Fruit fly (Drosophila melanogaster): ENCODE data around the gene CG32486.

Gene CG32486

dm6 chr3L:3070274-3071204 lies at the start of gene CG32486, which contains the start of gene PAN3 (continued):
- peak; percentile 39 for TF ChIP-seq sd (tag; optimal IDR thresholded peaks at IDR 0.05)
- TF ChIP-seq cg (GFP tag; optimal IDR thresholded peaks at IDR 0.05), result peak; percentile 88
- no peak for TF ChIP-seq z (GFP tag; IDR thresholded peaks at IDR 0.05)
- no peak for TF ChIP-seq CG10462 (GFP tag; optimal IDR thresholded peaks at IDR 0.05)
- no peak for TF ChIP-seq Sox100B (GFP tag; optimal IDR thresholded peaks at IDR 0.05)
- TF ChIP-seq CG9932 (GFP tag; IDR thresholded peaks at IDR 0.05), result peak; percentile 54
- TF ChIP-seq sob (GFP tag; IDR thresholded peaks at IDR 0.05), result peak; percentile 56
- TF ChIP-seq caup (GFP tag; optimal IDR thresholded peaks at IDR 0.05; ENCODE audit: severe bottlenecking), result peak; percentile 75
- TF ChIP-seq gfzf (GFP tag; optimal IDR thresholded peaks at IDR 0.05), result peak; percentile 90
- TF ChIP-seq MESR4 (GFP tag; optimal IDR thresholded peaks at IDR 0.05), result peak; percentile 44
- TF ChIP-seq Dbx (GFP tag; IDR thresholded peaks at IDR 0.05), result peak; percentile 65; the same call in 2 of the 3 replicates
- TF ChIP-seq HmgD (GFP tag; optimal IDR thresholded peaks at IDR 0.05), result peak; percentile 35
- peak; percentile 25 for TF ChIP-seq CG6765 (GFP tag; optimal IDR thresholded peaks at IDR 0.05)
- peak; percentile 64 for TF ChIP-seq sqz (GFP tag; optimal IDR thresholded peaks at IDR 0.05)
- peak; percentile 96 for TF ChIP-seq aop (GFP tag; IDR thresholded peaks at IDR 0.05)
- peak; percentile 20; the same call in 1 of the 2 replicates for TF ChIP-seq sisA (GFP tag; IDR thresholded peaks at IDR 0.05)
- TF ChIP-seq Fer3 (tag; optimal IDR thresholded peaks at IDR 0.05), result peak; percentile 48
- TF ChIP-seq CG8388 (GFP tag; optimal IDR thresholded peaks at IDR 0.05), result peak; percentile 16
- peak; percentile 31 for TF ChIP-seq CG12942 (GFP tag; optimal IDR thresholded peaks at IDR 0.05)
- TF ChIP-seq Lhr (GFP tag; optimal IDR thresholded peaks at IDR 0.05), result peak; percentile 94
- peak; percentile 69 for TF ChIP-seq Side (GFP tag; optimal IDR thresholded peaks at IDR 0.05)
- peak; percentile 52 for TF ChIP-seq zen (tag; optimal IDR thresholded peaks at IDR 0.05)
- TF ChIP-seq CG33557 (GFP tag; optimal IDR thresholded peaks at IDR 0.05), result peak; percentile 4
- TF ChIP-seq CG15073 (GFP tag; optimal IDR thresholded peaks at IDR 0.05), result no peak
- TF ChIP-seq pnt (GFP tag; optimal IDR thresholded peaks at IDR 0.05), result no peak
- TF ChIP-seq ewg (GFP tag; optimal IDR thresholded peaks at IDR 0.05), result peak; percentile 26
- TF ChIP-seq gcm2 (GFP tag; optimal IDR thresholded peaks at IDR 0.05), result no peak
- peak; percentile 47 for TF ChIP-seq lbe (GFP tag; optimal IDR thresholded peaks at IDR 0.05)
- TF ChIP-seq CG2199 (GFP tag; IDR thresholded peaks at IDR 0.05), result 0 out of 3 replicates have a peak, but pooled peaks have one; percentile 42
- no peak for TF ChIP-seq CTCF (GFP tag; optimal IDR thresholded peaks at IDR 0.05)
- TF ChIP-seq CG3995 (GFP tag; optimal IDR thresholded peaks at IDR 0.05), result peak; percentile 62
- TF ChIP-seq BtbVII (GFP tag; optimal IDR thresholded peaks at IDR 0.05), result no peak
- peak; percentile 83 for TF ChIP-seq CG6791 (GFP tag; IDR thresholded peaks at IDR 0.05; ENCODE audit: partially characterized antibody)
- TF ChIP-seq Awh (GFP tag; IDR thresholded peaks at IDR 0.05), result peak; percentile 51; the same call in 1 of the 2 replicates
- TF ChIP-seq unpg (GFP tag; optimal IDR thresholded peaks at IDR 0.05), result peak; percentile 40
- TF ChIP-seq lov (optimal IDR thresholded peaks at IDR 0.05), result no peak
- TF ChIP-seq lov (GFP tag; IDR thresholded peaks at IDR 0.05), result peak; percentile 68; the same call in 1 of the 3 replicates
- peak; percentile 82 for TF ChIP-seq hkb (optimal IDR thresholded peaks at IDR 0.05)
- TF ChIP-seq hkb (GFP tag; IDR thresholded peaks at IDR 0.05), result peak; percentile 46; the same call in 1 of the 2 replicates
- TF ChIP-seq CG12155 (GFP tag; optimal IDR thresholded peaks at IDR 0.05), result peak; percentile 51
- no peak for TF ChIP-seq tup (GFP tag; optimal IDR thresholded peaks at IDR 0.05)
- TF ChIP-seq az2 (GFP tag; optimal IDR thresholded peaks at IDR 0.05), result no peak
- TF ChIP-seq CG6654 (GFP tag; optimal IDR thresholded peaks at IDR 0.05), result no peak
- TF ChIP-seq Xrp1 (GFP tag; IDR thresholded peaks at IDR 0.05), result peak; percentile 32; the same call in 1 of the 2 replicates
- no peak for TF ChIP-seq CG31388 (GFP tag; optimal IDR thresholded peaks at IDR 0.05)
- peak; percentile 82 for TF ChIP-seq pros (GFP tag; optimal IDR thresholded peaks at IDR 0.05)
- TF ChIP-seq insv (GFP tag; optimal IDR thresholded peaks at IDR 0.05), result peak in 1 of 2 experiments; percentile 59
- TF ChIP-seq hb (GFP tag; IDR thresholded peaks at IDR 0.05; ENCODE audit: partially characterized antibody), result peak; percentile 68; the same call in 2 of the 3 replicates
- TF ChIP-seq disco-r (GFP tag; optimal IDR thresholded peaks at IDR 0.05), result peak; percentile 6

Measured in whole organism, embryonic.